Worm (Caenorhabditis elegans): ENCODE results near the gene cec-3.

DNA sequence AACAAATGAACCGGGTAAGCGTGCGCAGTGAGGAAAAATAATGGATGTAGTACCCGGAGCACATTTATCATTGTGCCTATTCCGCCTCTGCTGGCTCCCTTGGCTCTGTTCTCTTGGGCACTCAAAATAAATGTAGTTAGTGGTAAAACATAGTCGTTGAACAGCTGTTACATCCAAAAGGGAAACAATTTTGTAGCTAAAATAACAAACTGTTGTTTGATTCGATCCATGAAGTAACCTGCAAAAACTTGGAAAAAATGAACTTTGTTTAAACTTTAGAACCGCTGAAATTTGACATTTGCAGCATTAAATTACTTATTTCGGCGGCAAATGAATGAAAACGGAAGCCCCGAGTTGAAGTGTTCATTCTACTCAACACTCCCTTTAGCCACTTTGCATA, 36.2 kb upstream of the cec-3 start:
- TF ChIP-seq hlh-30 (tag; optimal IDR thresholded peaks at IDR 0.05; ENCODE audit: insufficient read depth) (no peak), hlh-8 (tag; optimal IDR thresholded peaks at IDR 0.05) (no peak), ets-4 (tag; optimal IDR thresholded peaks at IDR 0.05) (no peak), ceh-19 (GFP tag; optimal IDR thresholded peaks at IDR 0.05) (no peak), pqm-1 (tag; optimal IDR thresholded peaks at IDR 0.05) (no peak), ceh-14 (tag; optimal IDR thresholded peaks at IDR 0.05) (no peak), tbx-2 (tag; optimal IDR thresholded peaks at IDR 0.05) (no peak), ama-1 (optimal IDR thresholded peaks at IDR 0.05) (no peak), fkh-10 (GFP tag; optimal IDR thresholded peaks at IDR 0.05) (no peak), tbx-7 (tag; optimal IDR thresholded peaks at IDR 0.05) (no peak)
